Fruit fly (Drosophila melanogaster) whole organism, prepupa: ENCODE results near the gene CG11555.

Experiments
- CG10631 ChIP-seq: fragments of 200-800 bp; sonication (Bioruptor generic); optimal IDR thresholded peaks from 2 replicates; lab custom pipeline; 2016; ENCODE audit warnings: missing biosample characterization, missing genetic modification characterization
- CG10669 ChIP-seq: fragments of 200-800 bp; sonication (Bioruptor generic); optimal IDR thresholded peaks from 3 replicates; lab custom pipeline; 2018; ENCODE audit warnings: missing biosample characterization, mild to moderate bottlenecking, missing genetic modification characterization, moderate library complexity
- CG11902 ChIP-seq: fragments of 200-800 bp; sonication (Bioruptor generic); optimal IDR thresholded peaks from 3 replicates; lab custom pipeline; 2016; ENCODE audit warnings: missing biosample characterization, missing genetic modification characterization
- CG15336 ChIP-seq: fragments of 200-800 bp; sonication (Bioruptor generic); IDR thresholded peaks from 2 replicates; pipeline ENCODE4 v1.3.6; 2022; ENCODE audit warnings: missing biosample characterization, missing genetic modification characterization
- CG32006 ChIP-seq: fragments of 200-800 bp; sonication (Bioruptor generic); optimal IDR thresholded peaks from 3 replicates; lab custom pipeline; 2017; ENCODE audit warnings: missing biosample characterization, mild to moderate bottlenecking, missing genetic modification characterization
- CG3919 ChIP-seq: fragments of 200-800 bp; sonication (Bioruptor generic); optimal IDR thresholded peaks from 3 replicates; lab custom pipeline; 2016; ENCODE audit warnings: missing biosample characterization, missing genetic modification characterization
- CG6808 ChIP-seq: fragments of 200-800 bp; sonication (Bioruptor generic); optimal IDR thresholded peaks from 3 replicates; lab custom pipeline; 2017; ENCODE audit warnings: missing biosample characterization, missing genetic modification characterization, mild to moderate bottlenecking, moderate library complexity, missing genetic modification reagents
- CG6854 ChIP-seq: fragments of 200-800 bp; sonication (Bioruptor generic); optimal IDR thresholded peaks from 2 replicates; lab custom pipeline; 2017; ENCODE audit warnings: missing biosample characterization, mild to moderate bottlenecking, missing genetic modification characterization
- CG7368 ChIP-seq: fragments of 200-800 bp; sonication (Bioruptor generic); optimal IDR thresholded peaks from 3 replicates; lab custom pipeline; 2016; ENCODE audit warnings: missing biosample characterization, missing genetic modification characterization
- CG8119 ChIP-seq: fragments of 200-800 bp; sonication (Bioruptor generic); IDR thresholded peaks from 3 replicates; pipeline ENCODE4 v1.3.6; 2022; ENCODE audit warnings: missing biosample characterization, missing genetic modification characterization
- CG8319 ChIP-seq: fragments of 200-800 bp; sonication (Bioruptor generic); optimal IDR thresholded peaks from 3 replicates; lab custom pipeline; 2016; ENCODE audit warnings: missing biosample characterization, missing genetic modification characterization
- CG8632 ChIP-seq: fragments of 200-800 bp; sonication (Bioruptor generic); optimal IDR thresholded peaks from 3 replicates; lab custom pipeline; 2016; ENCODE audit warnings: missing biosample characterization, missing genetic modification characterization
- CG9139 ChIP-seq: fragments of 200-800 bp; sonication (Bioruptor generic); optimal IDR thresholded peaks from 3 replicates; lab custom pipeline; 2017; ENCODE audit warnings: missing biosample characterization, mild to moderate bottlenecking, missing genetic modification characterization
- Eip78C ChIP-seq: fragments of 200-800 bp; sonication (Bioruptor generic); peaks from one replicate; lab custom pipeline; 2016; ENCODE audit warnings: missing biosample characterization, missing genetic modification characterization
- Eip93F ChIP-seq: fragments of 200-800 bp; sonication (Bioruptor generic); optimal IDR thresholded peaks from 2 replicates; lab custom pipeline; 2016; ENCODE audit warnings: missing biosample characterization, mild to moderate bottlenecking, missing genetic modification characterization
- Hr39 ChIP-seq: fragments of 200-800 bp; sonication (Bioruptor generic); optimal IDR thresholded peaks from 2 replicates; lab custom pipeline; 2016; ENCODE audit warnings: missing biosample characterization, missing genetic modification characterization
- OdsH ChIP-seq: fragments of 200-800 bp; sonication (Bioruptor generic); optimal IDR thresholded peaks from 3 replicates; lab custom pipeline; 2016; ENCODE audit warnings: missing biosample characterization, missing genetic modification characterization
- Smox ChIP-seq: fragments of 200-800 bp; sonication (Bioruptor generic); optimal IDR thresholded peaks from 3 replicates; lab custom pipeline; 2016; ENCODE audit warnings: missing biosample characterization, missing genetic modification characterization
- Sox14 ChIP-seq: fragments of 200-800 bp; sonication (Bioruptor generic); optimal IDR thresholded peaks from 3 replicates; lab custom pipeline; 2016; ENCODE audit warnings: missing biosample characterization, missing genetic modification characterization
- acj6 ChIP-seq: fragments of 200-800 bp; sonication (Bioruptor generic); optimal IDR thresholded peaks from 3 replicates; lab custom pipeline; 2016; ENCODE audit warnings: missing biosample characterization, missing genetic modification characterization
- cyc ChIP-seq: fragments of 200-800 bp; sonication (Bioruptor generic); optimal IDR thresholded peaks from 3 replicates; lab custom pipeline; 2016; ENCODE audit warnings: missing biosample characterization, missing genetic modification characterization
- dac ChIP-seq: fragments of 200-800 bp; sonication (Bioruptor generic); optimal IDR thresholded peaks from 2 replicates; lab custom pipeline; 2017; ENCODE audit warnings: missing biosample characterization, mild to moderate bottlenecking, missing genetic modification characterization
- dsx ChIP-seq: fragments of 200-800 bp; optimal IDR thresholded peaks from 3 replicates; lab custom pipeline; 2019; ENCODE audit warnings: missing biosample characterization, mild to moderate bottlenecking, missing genetic modification characterization, moderate library complexity; ENCODE audit not compliant: poor library complexity, severe bottlenecking
- eg ChIP-seq: fragments of 200-800 bp; sonication (Bioruptor generic); IDR thresholded peaks from 3 replicates; pipeline ENCODE4 v1.3.6; 2022; ENCODE audit warnings: missing biosample characterization, missing genetic modification characterization
- esn ChIP-seq: fragments of 200-800 bp; sonication (Bioruptor generic); optimal IDR thresholded peaks from 2 replicates; lab custom pipeline; 2016; ENCODE audit warnings: missing biosample characterization, mild to moderate bottlenecking, missing genetic modification characterization, moderate library complexity
- fkh ChIP-seq: fragments of 200-800 bp; sonication (Bioruptor generic); optimal IDR thresholded peaks from 3 replicates; lab custom pipeline; 2017; ENCODE audit warnings: missing biosample characterization, mild to moderate bottlenecking, missing genetic modification characterization, moderate library complexity
- salr ChIP-seq, 2 experiments: fragments of 200-800 bp; sonication (Bioruptor generic); optimal IDR thresholded peaks; 3 replicates each; lab custom pipeline; 2016 to 2018; ENCODE audit warnings: missing biosample characterization in 2 of 2, missing genetic modification characterization in 2 of 2, mild to moderate bottlenecking in 1 of 2
- ss ChIP-seq, 2 experiments: fragments of 200-800 bp; sonication (Bioruptor generic); optimal IDR thresholded peaks; 2 replicates in 1 of 2; 3 replicates in 1 of 2; lab custom pipeline; 2017 to 2018; ENCODE audit warnings: mild to moderate bottlenecking in 2 of 2, missing biosample characterization in 2 of 2, missing genetic modification characterization in 2 of 2, moderate library complexity in 1 of 2
- svp ChIP-seq: fragments of 200-800 bp; sonication (Bioruptor generic); peaks from one replicate; lab custom pipeline; 2016; ENCODE audit warnings: missing biosample characterization, missing genetic modification characterization
- vri ChIP-seq: fragments of 200-800 bp; sonication (Bioruptor generic); optimal IDR thresholded peaks from 3 replicates; lab custom pipeline; 2016; ENCODE audit warnings: missing biosample characterization, mild to moderate bottlenecking, missing genetic modification characterization

CG11555 gene

dm6 chr2L:297480-298284 lies 24.0 kb downstream of the CG11555 start, which contains the start of gene Pi3K21B (continued):
- TF ChIP-seq Sox14 (GFP tag; lab: Kevin White, UChicago) (peak; percentile 88), Smox (GFP tag; lab: Kevin White, UChicago) (peak; percentile 84), CG8319 (GFP tag; lab: Kevin White, UChicago) (peak; percentile 83), dsx (GFP tag; lab: Kevin White, UChicago) (peak; percentile 74), fkh (peak; percentile 51), dac (GFP tag; lab: Kevin White, UChicago) (peak; percentile 79), acj6 (peak; percentile 92), CG6808 (GFP tag; lab: Kevin White, UChicago) (peak; percentile 79), CG11902 (peak; percentile 87), cyc (GFP tag; lab: Kevin White, UChicago) (peak; percentile 93)

dm6 chr2L:298285-298644 lies 24.6 kb downstream of the CG11555 start:
- no peak for TF ChIP-seq esn (GFP tag; lab: Kevin White, UChicago)
- TF ChIP-seq CG15336 (GFP tag; lab: Robert Waterston, UW) = no peak
- TF ChIP-seq fkh = peak; percentile 89
- TF ChIP-seq CG10669 (GFP tag; lab: Kevin White, UChicago) = no peak
- peak; percentile 39 for TF ChIP-seq Eip78C (GFP tag; lab: Kevin White, UChicago)
- TF ChIP-seq dac (GFP tag; lab: Kevin White, UChicago) = no peak
- TF ChIP-seq svp (GFP tag; lab: Kevin White, UChicago) = peak; percentile 85

- TF ChIP-seq svp (GFP tag; lab: Kevin White, UChicago) = peak; percentile 2
- no peak for TF ChIP-seq CG32006 (GFP tag; lab: Kevin White, UChicago)
Observed at dm6 chr2L:299038-299437, 25.4 kb downstream of the CG11555 start.

- no peak for TF ChIP-seq CG10631 (GFP tag; lab: Kevin White, UChicago)
- no peak for TF ChIP-seq eg
- no peak for TF ChIP-seq CG32006 (GFP tag; lab: Kevin White, UChicago)
- no peak for TF ChIP-seq CG7368
- TF ChIP-seq CG8119 (GFP tag; lab: Robert Waterston, UW) = no peak
- TF ChIP-seq CG8632 = no peak
- TF ChIP-seq OdsH (GFP tag; lab: Kevin White, UChicago) = no peak
- TF ChIP-seq vri = peak; percentile 90
- TF ChIP-seq CG3919 (GFP tag; lab: Kevin White, UChicago) = no peak
Observed at dm6 chr2L:300006-300405, 26.4 kb downstream of the CG11555 start.

dm6 chr2L:300877-301706 lies 27.5 kb downstream of the CG11555 start:
- TF ChIP-seq svp (GFP tag; lab: Kevin White, UChicago) (peak; percentile 92), CG9139 (GFP tag; lab: Kevin White, UChicago) (no peak), Eip93F (GFP tag; lab: Kevin White, UChicago) (peak; percentile 80), vri (peak; percentile 91), ss (GFP tag; optimal IDR thresholded peaks at IDR 0.05; lab: Kevin White, UChicago) (no peak), CG3919 (GFP tag; lab: Kevin White, UChicago) (no peak), Hr39 (GFP tag; lab: Kevin White, UChicago) (no peak), Sox14 (GFP tag; lab: Kevin White, UChicago) (peak; percentile 60), CG6854 (GFP tag; lab: Kevin White, UChicago) (no peak), salr (GFP tag; optimal IDR thresholded peaks at IDR 0.05; lab: Kevin White, UChicago) (no peak)
